Fruit fly (Drosophila melanogaster): ENCODE measurements around the gene CG32086.

Gene CG32086

DNA sequence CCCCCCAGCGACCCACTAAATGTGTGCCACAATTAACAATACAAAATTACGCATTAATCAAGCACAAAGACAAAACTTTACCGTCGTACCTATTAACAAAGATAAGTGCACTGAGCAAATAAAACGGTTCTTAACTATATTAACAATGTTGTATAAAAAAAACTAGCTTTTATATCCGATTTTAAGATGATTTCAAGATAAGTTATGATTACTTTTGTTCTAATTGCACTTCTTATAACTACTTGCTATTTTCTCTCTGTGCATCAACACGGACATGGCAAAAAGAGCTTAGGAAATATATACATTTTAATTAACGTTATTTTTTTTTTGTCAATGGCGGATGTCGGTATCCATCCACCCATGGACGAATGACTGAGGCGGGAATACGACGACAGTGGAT lies 47.7 kb downstream of the CG32086 start:
- TF ChIP-seq CG11093 (GFP tag; IDR thresholded peaks at IDR 0.05) (no peak; the same call in 2 of the 3 replicates), CG10462 (GFP tag; optimal IDR thresholded peaks at IDR 0.05) (no peak), CG31388 (GFP tag; optimal IDR thresholded peaks at IDR 0.05) (no peak), CG30431 (GFP tag; optimal IDR thresholded peaks at IDR 0.05) (no peak), chn (GFP tag; optimal IDR thresholded peaks at IDR 0.05) (no peak), cad (GFP tag; optimal IDR thresholded peaks at IDR 0.05) (no peak), CG10267 (tag; optimal IDR thresholded peaks at IDR 0.05) (no peak), ash1 (GFP tag; optimal IDR thresholded peaks at IDR 0.05) (no peak), sens (GFP tag) (peak; percentile 83), Med (GFP tag) (peak; percentile 58), CG17328 (GFP tag; IDR thresholded peaks at IDR 0.05) (peak; percentile 7; the same call in 1 of the 2 replicates), trem (tag; optimal IDR thresholded peaks at IDR 0.05) (no peak), YL-1 (GFP tag; optimal IDR thresholded peaks at IDR 0.05) (no peak), zfh1 (GFP tag; IDR thresholded peaks at IDR 0.05) (no peak), CG11560 (tag; IDR thresholded peaks at IDR 0.05) (no peak), dan (GFP tag; IDR thresholded peaks at IDR 0.05) (no peak), Fer1 (GFP tag; optimal IDR thresholded peaks at IDR 0.05) (peak; percentile 20), ham (GFP tag; IDR thresholded peaks at IDR 0.05) (no peak), CG18011 (GFP tag; optimal IDR thresholded peaks at IDR 0.05) (no peak), dpn (GFP tag; optimal IDR thresholded peaks at IDR 0.05) (no peak), btn (GFP tag; optimal IDR thresholded peaks at IDR 0.05) (no peak), pho (GFP tag; optimal IDR thresholded peaks at IDR 0.05) (no peak), MTF-1 (GFP tag; optimal IDR thresholded peaks at IDR 0.05; ENCODE audit: borderline replicate concordance) (no peak), sob (GFP tag; IDR thresholded peaks at IDR 0.05) (peak; percentile 43; the same call in 1 of the 2 replicates), Dek (tag; optimal IDR thresholded peaks at IDR 0.05) (no peak), Aef1 (GFP tag; IDR thresholded peaks at IDR 0.05) (peak; percentile 16; the same call in 1 of the 3 replicates), chif (GFP tag; optimal IDR thresholded peaks at IDR 0.05) (peak in 1 of 2 experiments; percentile 0), CG9609 (GFP tag; optimal IDR thresholded peaks at IDR 0.05) (no peak), CG8388 (GFP tag; optimal IDR thresholded peaks at IDR 0.05) (peak; percentile 14), Scr (GFP tag; IDR thresholded peaks at IDR 0.05; ENCODE audit: partially characterized antibody) (no peak), al (GFP tag; IDR thresholded peaks at IDR 0.05) (no peak), CG7928 (GFP tag; optimal IDR thresholded peaks at IDR 0.05) (no peak), Nf-YA (GFP tag; IDR thresholded peaks at IDR 0.05) (no peak), cwo (GFP tag; optimal IDR thresholded peaks at IDR 0.05) (peak; percentile 2), CG7987 (GFP tag; optimal IDR thresholded peaks at IDR 0.05) (no peak), Sox102F (GFP tag; optimal IDR thresholded peaks at IDR 0.05) (peak; percentile 47), CG18764 (GFP tag; optimal IDR thresholded peaks at IDR 0.05) (no peak), CG13296 (GFP tag; optimal IDR thresholded peaks at IDR 0.05) (peak; percentile 24), Oaz (GFP tag; IDR thresholded peaks at IDR 0.05) (no peak), maf-S (GFP tag; optimal IDR thresholded peaks at IDR 0.05) (no peak), twi (tag; optimal IDR thresholded peaks at IDR 0.05) (no peak), CG10321 (GFP tag; IDR thresholded peaks at IDR 0.05) (no peak), Kr (GFP tag; optimal IDR thresholded peaks at IDR 0.05) (no peak), run (tag; optimal IDR thresholded peaks at IDR 0.05) (no peak), NK7.1 (GFP tag; optimal IDR thresholded peaks at IDR 0.05) (no peak), CG7745 (tag; optimal IDR thresholded peaks at IDR 0.05) (no peak), CG3407 (GFP tag; optimal IDR thresholded peaks at IDR 0.05) (no peak), Xbp1 (GFP tag; optimal IDR thresholded peaks at IDR 0.05) (peak; percentile 7), CG34224 (GFP tag; IDR thresholded peaks at IDR 0.05; ENCODE audit: partially characterized antibody) (no peak), wor (GFP tag; IDR thresholded peaks at IDR 0.05) (no peak), CG18599 (GFP tag; optimal IDR thresholded peaks at IDR 0.05) (peak; percentile 29), grn (GFP tag; optimal IDR thresholded peaks at IDR 0.05) (no peak)
